Worm (Caenorhabditis elegans): ENCODE data around the gene nlp-82.

Gene nlp-82

ce11 chrII:9210076-9210475 is 44.0 kb downstream of the nlp-82 start, which contains the start of gene ZK1067.4:
ZK1067.4 (plus strand) TSS chrII:9210376.
- TF ChIP-seq egl-5 (tag; optimal IDR thresholded peaks at IDR 0.05) (no peak), nhr-11 (tag; optimal IDR thresholded peaks at IDR 0.05) (no peak), sea-2 (GFP tag; optimal IDR thresholded peaks at IDR 0.05) (no peak), ceh-82 (tag; optimal IDR thresholded peaks at IDR 0.05) (no peak), unc-62 (GFP tag; optimal IDR thresholded peaks at IDR 0.05) (no peak)
